Worm (Caenorhabditis elegans) whole organism, late embryonic: ENCODE results near the gene T08A9.13.

Experiments
- K09A11.1 ChIP-seq: sonication (generic microtip); optimal IDR thresholded peaks from 2 replicates; lab custom pipeline; 2017; ENCODE audit warnings: antibody characterized with exemption, mild to moderate bottlenecking, missing genetic modification characterization, missing compliant biosample characterization; ENCODE audit not compliant: insufficient read depth
- T23F11.4 ChIP-seq: fragments of 200-800 bp; sonication (Bioruptor generic); optimal IDR thresholded peaks from 2 replicates; lab custom pipeline; 2018; ENCODE audit warnings: mild to moderate bottlenecking, missing genetic modification characterization, missing compliant biosample characterization
- ama-1 ChIP-seq: fragments of 150-350 bp; optimal IDR thresholded peaks from 2 replicates; lab custom pipeline; 2014
- ceh-48 ChIP-seq: sonication (generic microtip); optimal IDR thresholded peaks from 2 replicates; lab custom pipeline; 2016; ENCODE audit warnings: missing genetic modification characterization, inconsistent platforms, missing compliant biosample characterization
- dmd-4 ChIP-seq: sonication (generic microtip); optimal IDR thresholded peaks from 2 replicates; lab custom pipeline; 2016; ENCODE audit warnings: borderline replicate concordance, missing genetic modification characterization, missing compliant biosample characterization
- elt-2 ChIP-seq: sonication (generic microtip); optimal IDR thresholded peaks from 2 replicates; lab custom pipeline; 2016; ENCODE audit warnings: missing genetic modification reagents, missing genetic modification characterization, missing compliant biosample characterization
- fkh-10 ChIP-seq: fragments of 150-350 bp; optimal IDR thresholded peaks from 2 replicates; lab custom pipeline; 2014; ENCODE audit warnings: missing biosample characterization, missing genetic modification reagents, missing genetic modification characterization
- hlh-6 ChIP-seq: sonication (generic microtip); optimal IDR thresholded peaks from 2 replicates; lab custom pipeline; 2016; ENCODE audit warnings: missing genotype, missing genetic modification characterization, missing compliant biosample characterization
- nhr-11 ChIP-seq: fragments of 150-350 bp; optimal IDR thresholded peaks from 2 replicates; lab custom pipeline; 2014; ENCODE audit warnings: missing biosample characterization, missing genetic modification characterization
- pha-4 ChIP-seq: fragments of 150-350 bp; optimal IDR thresholded peaks from 2 replicates; lab custom pipeline; 2018; ENCODE audit warnings: missing biosample characterization, missing genetic modification reagents, missing genetic modification characterization
- pqm-1 ChIP-seq: sonication (generic microtip); optimal IDR thresholded peaks from 2 replicates; lab custom pipeline; 2016; ENCODE audit warnings: missing genetic modification characterization, missing compliant biosample characterization
- rnt-1 ChIP-seq: sonication (generic microtip); optimal IDR thresholded peaks from 2 replicates; lab custom pipeline; 2016; ENCODE audit warnings: missing genetic modification characterization, missing compliant biosample characterization
- sox-4 ChIP-seq: sonication (generic microtip); optimal IDR thresholded peaks from 2 replicates; lab custom pipeline; 2017; ENCODE audit warnings: mild to moderate bottlenecking, missing genetic modification characterization, inconsistent platforms, missing compliant biosample characterization
- zip-5 ChIP-seq: sonication (generic microtip); optimal IDR thresholded peaks from 2 replicates; lab custom pipeline; 2016; ENCODE audit warnings: missing genetic modification characterization, missing compliant biosample characterization

DNA sequence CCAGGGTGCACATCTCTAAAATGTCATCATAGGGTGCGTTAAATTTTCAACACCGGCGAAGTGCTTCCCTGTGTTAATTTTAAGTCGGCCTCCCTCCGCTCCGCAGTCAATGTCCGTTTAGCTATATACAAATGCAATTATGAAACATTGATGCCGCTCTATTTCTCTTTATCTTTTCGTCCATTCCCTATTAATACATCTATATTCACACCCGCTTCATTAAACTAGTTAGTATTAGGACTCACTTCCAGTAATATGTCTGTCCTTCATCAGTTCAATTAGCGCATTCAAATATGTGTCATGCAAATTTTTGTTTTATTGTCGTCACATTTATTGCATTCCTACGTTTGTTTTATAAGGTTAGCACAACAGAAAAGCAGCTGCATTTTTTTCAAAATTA lies 49.7 kb upstream of the T08A9.13 start:
- TF ChIP-seq ceh-48 (no peak), zip-5 (tag; lab: Kevin White, UChicago) (no peak), T23F11.4 (GFP tag; lab: Kevin White, UChicago) (no peak), hlh-6 (no peak), K09A11.1 (tag; lab: Kevin White, UChicago) (no peak), rnt-1 (tag; lab: Kevin White, UChicago) (no peak), dmd-4 (tag; lab: Kevin White, UChicago) (no peak), pha-4 (tag; lab: Kevin White, UChicago) (no peak), pqm-1 (no peak), elt-2 (tag; lab: Kevin White, UChicago) (no peak), sox-4 (tag; lab: Kevin White, UChicago) (no peak), fkh-10 (no peak), ama-1 (lab: Kevin White, UChicago) (no peak), nhr-11 (tag; lab: Kevin White, UChicago) (no peak)
